Worm (Caenorhabditis elegans) whole organism, L4 larva: Measurements from ENCODE around the gene nhr-50.
"Not testable (repeated sequence)": the region's sequence is repeated elsewhere in the genome, so short reads cannot be mapped to it uniquely, and the experiment has no call there.

Experiments used
- Y105C5A.15 ChIP-seq: fragments of 200-800 bp; sonication (Bioruptor generic); IDR thresholded peaks from 2 replicates; pipeline ENCODE4 v1.3.6; 2022; ENCODE audit warnings: missing genetic modification characterization, missing compliant biosample characterization
- aha-1 ChIP-seq: fragments of 150-350 bp; peaks from one replicate; lab custom pipeline; 2014; ENCODE audit warnings: missing biosample characterization, missing genetic modification characterization
- daf-16 ChIP-seq, 3 experiments: sonication (generic microtip); optimal IDR thresholded peaks; 2 replicates each; lab custom pipeline; 2016 to 2017; ENCODE audit warnings: missing genetic modification characterization in 3 of 3, missing genetic modification reagents in 3 of 3, mild to moderate bottlenecking in 2 of 3, missing compliant biosample characterization in 2 of 3, missing biosample characterization in 1 of 3, moderate library complexity in 1 of 3
- daf-19 ChIP-seq: fragments of 200-800 bp; sonication (Bioruptor generic); conservative IDR thresholded peaks from 2 replicates; pipeline ENCODE4 v1.3.6; 2022; ENCODE audit warnings: missing genetic modification characterization, missing compliant biosample characterization
- dmd-6 ChIP-seq: fragments of 200-800 bp; sonication (Bioruptor generic); IDR thresholded peaks from 2 replicates; pipeline ENCODE4 v1.3.6; 2022; ENCODE audit warnings: missing genetic modification reagents, missing genetic modification characterization, missing compliant biosample characterization
- dpl-1 ChIP-seq: fragments of 150-350 bp; optimal IDR thresholded peaks from 2 replicates; lab custom pipeline; 2014; ENCODE audit warnings: missing biosample characterization, missing genetic modification reagents, missing genetic modification characterization
- duxl-1 ChIP-seq: sonication (generic microtip); optimal IDR thresholded peaks from 2 replicates; lab custom pipeline; 2016; ENCODE audit warnings: mild to moderate bottlenecking, missing genetic modification characterization, moderate library complexity, missing compliant biosample characterization; ENCODE audit not compliant: poor library complexity
- dve-1 ChIP-seq: sonication (generic microtip); optimal IDR thresholded peaks from 2 replicates; lab custom pipeline; 2017; ENCODE audit warnings: antibody characterized with exemption, mild to moderate bottlenecking, missing genetic modification characterization, missing compliant biosample characterization; ENCODE audit not compliant: insufficient read depth
- hif-1 ChIP-seq, 2 experiments: sonication (generic microtip); optimal IDR thresholded peaks; 2 replicates each; lab custom pipeline; 2016 to 2017; ENCODE audit warnings: missing compliant biosample characterization in 2 of 2, missing genetic modification characterization in 2 of 2, missing genetic modification reagents in 2 of 2, missing genotype in 2 of 2, mild to moderate bottlenecking in 1 of 2
- hlh-11 ChIP-seq: fragments of 200-800 bp; sonication (Bioruptor generic); optimal IDR thresholded peaks from 2 replicates; lab custom pipeline; 2018; ENCODE audit warnings: mild to moderate bottlenecking, missing genetic modification characterization, missing compliant biosample characterization
- jun-1 ChIP-seq: fragments of 150-350 bp; optimal IDR thresholded peaks from 2 replicates; lab custom pipeline; 2014; ENCODE audit warnings: missing biosample characterization, missing genetic modification reagents, missing genetic modification characterization
- lin-38 ChIP-seq: fragments of 200-800 bp; sonication (Bioruptor generic); IDR thresholded peaks from 2 replicates; pipeline ENCODE4 v1.3.6; 2022; ENCODE audit warnings: missing genetic modification reagents, missing genetic modification characterization, missing compliant biosample characterization
- lsy-2 ChIP-seq, 2 experiments: fragments of 150-350 bp in 1 of 2; sonication (generic microtip) in 1 of 2; optimal IDR thresholded peaks; 2 replicates each; lab custom pipeline; 2014 to 2017; ENCODE audit warnings: missing biosample characterization in 2 of 2, missing genetic modification characterization in 2 of 2
- mep-1 ChIP-seq: fragments of 150-350 bp; sonication (generic microtip); optimal IDR thresholded peaks from 3 replicates; lab custom pipeline; 2014; ENCODE audit warnings: missing biosample characterization, missing genetic modification characterization
- mes-2 ChIP-seq: sonication (generic microtip); optimal IDR thresholded peaks from 2 replicates; lab custom pipeline; 2016; ENCODE audit warnings: missing genotype, mild to moderate bottlenecking, missing genetic modification characterization, missing compliant biosample characterization; ENCODE audit not compliant: poor library complexity, severe bottlenecking
- nhr-102 ChIP-seq: sonication (generic microtip); optimal IDR thresholded peaks from 2 replicates; lab custom pipeline; 2016; ENCODE audit warnings: mild to moderate bottlenecking, missing genetic modification characterization, moderate library complexity, missing compliant biosample characterization
- nhr-25 ChIP-seq: sonication (generic microtip); optimal IDR thresholded peaks from 2 replicates; lab custom pipeline; 2017; ENCODE audit warnings: missing genetic modification characterization, mild to moderate bottlenecking, missing compliant biosample characterization, antibody characterized with exemption, moderate library complexity, borderline replicate concordance; ENCODE audit not compliant: insufficient read depth
- nhr-28 ChIP-seq: fragments of 150-350 bp; optimal IDR thresholded peaks from 2 replicates; lab custom pipeline; 2014; ENCODE audit warnings: missing biosample characterization, missing genetic modification characterization
- nhr-42 ChIP-seq: fragments of 200-800 bp; sonication (Bioruptor generic); IDR thresholded peaks from 2 replicates; pipeline ENCODE4 v1.3.6; 2022; ENCODE audit warnings: missing genetic modification characterization, missing compliant biosample characterization
- nhr-48 ChIP-seq: sonication (generic microtip); optimal IDR thresholded peaks from 2 replicates; lab custom pipeline; 2016; ENCODE audit warnings: mild to moderate bottlenecking, missing genetic modification characterization, missing compliant biosample characterization
- nhr-6 ChIP-seq: fragments of 150-350 bp; optimal IDR thresholded peaks from 2 replicates; lab custom pipeline; 2014; ENCODE audit warnings: missing biosample characterization, missing genetic modification characterization
- php-3 ChIP-seq: fragments of 200-800 bp; sonication (Bioruptor generic); IDR thresholded peaks from 2 replicates; pipeline ENCODE4 v1.3.6; 2022; ENCODE audit warnings: missing genetic modification reagents, missing genetic modification characterization, missing compliant biosample characterization
- rbr-2 ChIP-seq: sonication (generic microtip); optimal IDR thresholded peaks from 2 replicates; lab custom pipeline; 2016; ENCODE audit warnings: missing genotype, missing genetic modification characterization, missing compliant biosample characterization
- set-16 ChIP-seq: fragments of 200-800 bp; sonication (Bioruptor generic); IDR thresholded peaks from 2 replicates; pipeline ENCODE4 v1.3.6; 2022; ENCODE audit warnings: missing genetic modification reagents, missing genetic modification characterization, missing compliant biosample characterization
- snpc-1.2 ChIP-seq: fragments of 200-800 bp; sonication (Bioruptor generic); IDR thresholded peaks from 2 replicates; pipeline ENCODE4 v1.3.6; 2022; ENCODE audit warnings: missing genetic modification reagents, missing genetic modification characterization, missing compliant biosample characterization
- spr-1 ChIP-seq: sonication (generic microtip); optimal IDR thresholded peaks from 2 replicates; lab custom pipeline; 2016; ENCODE audit warnings: mild to moderate bottlenecking, missing genetic modification characterization, missing compliant biosample characterization
- tag-97 ChIP-seq: fragments of 200-800 bp; sonication (Bioruptor generic); IDR thresholded peaks from 2 replicates; pipeline ENCODE4 v1.3.6; 2022; ENCODE audit warnings: missing genetic modification characterization, missing compliant biosample characterization
- unc-39 ChIP-seq: sonication (generic microtip); optimal IDR thresholded peaks from 2 replicates; lab custom pipeline; 2017; ENCODE audit warnings: missing biosample characterization, missing genetic modification characterization
- unc-62 ChIP-seq, 3 experiments: fragments of 150-350 bp in 1 of 3; sonication (generic microtip); optimal IDR thresholded peaks in 2 of 3; peaks in 1 of 3; 1 replicate in 1 of 3; 2 replicates in 2 of 3; lab custom pipeline; 2014 to 2017; ENCODE audit warnings: missing biosample characterization in 3 of 3, missing genetic modification characterization in 3 of 3, missing genetic modification reagents in 3 of 3, missing genotype in 1 of 3
- zfp-2 ChIP-seq: sonication (generic microtip); optimal IDR thresholded peaks from 2 replicates; lab custom pipeline; 2016; ENCODE audit warnings: mild to moderate bottlenecking, missing genetic modification characterization, missing compliant biosample characterization

Gene nhr-50

ce11 chrV:16041412-16041811 lies 41.0 kb upstream of the nhr-50 start:
- no peak for TF ChIP-seq hif-1 (tag; optimal IDR thresholded peaks at IDR 0.05; lab: Kevin White, UChicago)
- TF ChIP-seq tag-97 (GFP tag; lab: Robert Waterston, UW) = no peak
- TF ChIP-seq lsy-2 (tag; optimal IDR thresholded peaks at IDR 0.05; lab: Kevin White, UChicago) = no peak
- TF ChIP-seq zfp-2 = no peak

- peak; percentile 47; the same call in 1 of the 2 replicates for TF ChIP-seq set-16 (GFP tag; lab: Robert Waterston, UW)
Measured at ce11 chrV:16040848-16041247, 40.4 kb upstream of the nhr-50 start.

ce11 chrV:16040140-16040827 lies 39.9 kb upstream of the nhr-50 start, which contains the start of the genes his-4 and his-3:
Gene his-4, minus strand, starts transcription at chrV:16040515.
Gene his-3, plus strand, starts transcription at chrV:16040808.
- peak; percentile 83 for TF ChIP-seq nhr-102 (tag; lab: Kevin White, UChicago)
- peak; percentile 48 for TF ChIP-seq dpl-1 (GFP tag; lab: Kevin White, UChicago)
- peak; percentile 80 for TF ChIP-seq mes-2
- TF ChIP-seq nhr-42 = peak; percentile 72; the same call in 1 of the 2 replicates
- TF ChIP-seq aha-1 (tag; lab: Kevin White, UChicago) = peak; percentile 94
- TF ChIP-seq daf-16 (GFP tag; optimal IDR thresholded peaks at IDR 0.05; lab: Kevin White, UChicago) = not testable (repeated sequence)
- peak; percentile 73 for TF ChIP-seq daf-16 (tag; optimal IDR thresholded peaks at IDR 0.05; lab: Kevin White, UChicago)
- TF ChIP-seq mep-1 = peak; percentile 75
- TF ChIP-seq dve-1 (tag; lab: Kevin White, UChicago) = peak; percentile 98
- TF ChIP-seq lin-38 (GFP tag; lab: Robert Waterston, UW) = peak; percentile 23
- peak; percentile 74 for TF ChIP-seq nhr-25 (tag; lab: Kevin White, UChicago)
- peak; percentile 53 for TF ChIP-seq dmd-6 (GFP tag; lab: Robert Waterston, UW)
- TF ChIP-seq nhr-28 (tag; lab: Kevin White, UChicago) = peak; percentile 64
- TF ChIP-seq nhr-6 (tag; lab: Kevin White, UChicago) = peak; percentile 5
- peak; percentile 85 for TF ChIP-seq duxl-1 (tag; lab: Kevin White, UChicago)
- TF ChIP-seq spr-1 (tag; lab: Kevin White, UChicago) = peak; percentile 40
- peak; percentile 37 for TF ChIP-seq nhr-48 (tag; lab: Kevin White, UChicago)
- TF ChIP-seq hlh-11 (tag; lab: Kevin White, UChicago) = peak; percentile 74
- TF ChIP-seq php-3 (GFP tag; lab: Robert Waterston, UW) = peak; percentile 62; the same call in 1 of the 2 replicates
- TF ChIP-seq rbr-2 (tag; lab: Kevin White, UChicago) = peak; percentile 32

- TF ChIP-seq unc-39 (tag; lab: Kevin White, UChicago) = no peak
Measured at ce11 chrV:16036166-16036565, 35.7 kb upstream of the nhr-50 start, which contains the start of gene T10C6.10. Gene T10C6.10, plus strand, starts transcription at chrV:16036413.

- TF ChIP-seq set-16 (GFP tag; lab: Robert Waterston, UW) (peak; percentile 54), mep-1 (no peak)
- TF ChIP-seq, all 104 proteins: peak for 1
Measured at ce11 chrV:16033491-16033890, 33.1 kb upstream of the nhr-50 start.

ce11 chrV:16032761-16033160 lies 32.3 kb upstream of the nhr-50 start, which contains the start of gene T10C6.16:
Gene T10C6.16, minus strand, starts transcription at chrV:16033005.
- TF ChIP-seq nhr-42 = no peak
- no peak for TF ChIP-seq Y105C5A.15 (GFP tag; lab: Robert Waterston, UW)
- 0 out of 2 replicates have a peak, but pooled peaks have one; percentile 8 for TF ChIP-seq snpc-1.2 (GFP tag; lab: Robert Waterston, UW)
- TF ChIP-seq tag-97 (GFP tag; lab: Robert Waterston, UW) = no peak
- no peak for TF ChIP-seq set-16 (GFP tag; lab: Robert Waterston, UW)
- TF ChIP-seq nhr-25 (tag; lab: Kevin White, UChicago) = no peak
- TF ChIP-seq aha-1 (tag; lab: Kevin White, UChicago) = peak; percentile 79
- TF ChIP-seq jun-1 (tag; lab: Kevin White, UChicago) = no peak
- TF ChIP-seq unc-62 (GFP tag; optimal IDR thresholded peaks at IDR 0.05 in 1 of 2; lab: Kevin White, UChicago) = peak in 1 of 2 experiments; percentile 97
- TF ChIP-seq unc-62 (tag; optimal IDR thresholded peaks at IDR 0.05; lab: Kevin White, UChicago) = no peak
- TF ChIP-seq daf-19 (GFP tag; lab: Robert Waterston, UW) = no peak
